Worm (Caenorhabditis elegans) whole organism, mixed stage, embryonic: ENCODE measurements around the gene R10E11.6.

Source experiments
- bed-3 ChIP-seq: fragments of 200-800 bp; sonication (Bioruptor generic); optimal IDR thresholded peaks from 3 replicates; lab custom pipeline; 2018; ENCODE audit warnings: mild to moderate bottlenecking, missing genetic modification characterization, moderate library complexity, missing compliant biosample characterization
- blmp-1 ChIP-seq: fragments of 150-350 bp; optimal IDR thresholded peaks from 2 replicates; lab custom pipeline; 2014; ENCODE audit warnings: missing biosample characterization, missing genetic modification characterization
- ceh-39 ChIP-seq: fragments of 150-350 bp; optimal IDR thresholded peaks from 2 replicates; lab custom pipeline; 2014; ENCODE audit warnings: missing biosample characterization, missing genetic modification characterization
- ceh-43 ChIP-seq: fragments of 200-800 bp; sonication (Bioruptor generic); optimal IDR thresholded peaks from 2 replicates; lab custom pipeline; 2018; ENCODE audit warnings: mild to moderate bottlenecking, missing genetic modification characterization, moderate library complexity, missing compliant biosample characterization
- ceh-83 ChIP-seq: fragments of 200-800 bp; sonication (Bioruptor generic); optimal IDR thresholded peaks from 2 replicates; lab custom pipeline; 2018; ENCODE audit warnings: mild to moderate bottlenecking, missing genetic modification characterization, missing compliant biosample characterization
- cnd-1 ChIP-seq: fragments of 200-800 bp; sonication (Bioruptor generic); optimal IDR thresholded peaks from 2 replicates; lab custom pipeline; 2018; ENCODE audit warnings: mild to moderate bottlenecking, missing genetic modification characterization, missing compliant biosample characterization
- drap-1 ChIP-seq: fragments of 200-800 bp; sonication (Bioruptor generic); optimal IDR thresholded peaks from 3 replicates; lab custom pipeline; 2018; ENCODE audit warnings: mild to moderate bottlenecking, missing genetic modification characterization, missing compliant biosample characterization
- elt-1 ChIP-seq: sonication (generic microtip); optimal IDR thresholded peaks from 2 replicates; lab custom pipeline; 2017; ENCODE audit warnings: missing genetic modification characterization, mild to moderate bottlenecking, missing compliant biosample characterization, antibody characterized with exemption, moderate library complexity, borderline replicate concordance; ENCODE audit not compliant: insufficient read depth
- elt-3 ChIP-seq: fragments of 150-350 bp; optimal IDR thresholded peaks from 2 replicates; lab custom pipeline; 2014; ENCODE audit warnings: missing biosample characterization, missing genetic modification characterization
- flh-1 ChIP-seq: fragments of 200-800 bp; sonication (Bioruptor generic); optimal IDR thresholded peaks from 2 replicates; lab custom pipeline; 2018; ENCODE audit warnings: mild to moderate bottlenecking, missing genetic modification characterization, moderate library complexity, missing compliant biosample characterization
- hlh-1 ChIP-seq: fragments of 150-350 bp; optimal IDR thresholded peaks from 2 replicates; lab custom pipeline; 2014; ENCODE audit warnings: missing biosample characterization, missing genetic modification reagents, missing genetic modification characterization
- lin-13 ChIP-seq: fragments of 150-350 bp; optimal IDR thresholded peaks from 2 replicates; lab custom pipeline; 2014; ENCODE audit warnings: missing biosample characterization, missing genetic modification characterization
- lin-32 ChIP-seq: fragments of 200-800 bp; sonication (Bioruptor generic); optimal IDR thresholded peaks from 2 replicates; lab custom pipeline; 2018; ENCODE audit warnings: mild to moderate bottlenecking, missing genetic modification characterization, missing compliant biosample characterization
- lsy-2 ChIP-seq: fragments of 150-350 bp; optimal IDR thresholded peaks from 2 replicates; lab custom pipeline; 2014; ENCODE audit warnings: missing biosample characterization, missing genetic modification characterization
- mab-5 ChIP-seq: fragments of 150-350 bp; optimal IDR thresholded peaks from 2 replicates; lab custom pipeline; 2014; ENCODE audit warnings: missing biosample characterization, missing genetic modification characterization
- mep-1 ChIP-seq: fragments of 150-350 bp; optimal IDR thresholded peaks from 2 replicates; lab custom pipeline; 2017; ENCODE audit warnings: missing biosample characterization, missing genetic modification reagents, missing genetic modification characterization, inconsistent platforms
- mls-2 ChIP-seq: sonication (generic microtip); optimal IDR thresholded peaks from 2 replicates; lab custom pipeline; 2016; ENCODE audit warnings: mild to moderate bottlenecking, missing genetic modification characterization, moderate library complexity, missing compliant biosample characterization
- nhr-12 ChIP-seq: fragments of 150-350 bp; optimal IDR thresholded peaks from 2 replicates; lab custom pipeline; 2014; ENCODE audit warnings: missing biosample characterization, missing genetic modification characterization
- nhr-2 ChIP-seq: fragments of 150-350 bp; optimal IDR thresholded peaks from 2 replicates; lab custom pipeline; 2014; ENCODE audit warnings: missing biosample characterization, missing genetic modification characterization
- nhr-237 ChIP-seq: fragments of 150-350 bp; optimal IDR thresholded peaks from 2 replicates; lab custom pipeline; 2014; ENCODE audit warnings: missing biosample characterization, missing genetic modification characterization
- nhr-28 ChIP-seq: fragments of 150-350 bp; optimal IDR thresholded peaks from 2 replicates; lab custom pipeline; 2014; ENCODE audit warnings: missing biosample characterization, missing genetic modification characterization
- sem-2 ChIP-seq: fragments of 200-800 bp; sonication (Bioruptor generic); optimal IDR thresholded peaks from 2 replicates; lab custom pipeline; 2018; ENCODE audit warnings: mild to moderate bottlenecking, missing genetic modification characterization, missing compliant biosample characterization
- snpc-4 ChIP-seq: fragments of 150-350 bp; optimal IDR thresholded peaks from 2 replicates; lab custom pipeline; 2014; ENCODE audit warnings: missing biosample characterization, missing genetic modification characterization
- sptf-1 ChIP-seq: sonication (generic microtip); optimal IDR thresholded peaks from 2 replicates; lab custom pipeline; 2017; ENCODE audit warnings: mild to moderate bottlenecking, missing genetic modification characterization, moderate library complexity, missing compliant biosample characterization
- tbx-8 ChIP-seq: fragments of 200-800 bp; sonication (Bioruptor generic); optimal IDR thresholded peaks from 2 replicates; lab custom pipeline; 2018; ENCODE audit warnings: mild to moderate bottlenecking, missing genetic modification characterization, moderate library complexity, missing compliant biosample characterization
- unc-120 ChIP-seq: sonication (generic microtip); optimal IDR thresholded peaks from 2 replicates; lab custom pipeline; 2017; ENCODE audit warnings: missing genetic modification characterization, missing compliant biosample characterization; ENCODE audit not compliant: poor library complexity, severe bottlenecking
- unc-39 ChIP-seq: fragments of 150-350 bp; optimal IDR thresholded peaks from 2 replicates; lab custom pipeline; 2014; ENCODE audit warnings: missing biosample characterization, missing genetic modification characterization
- unc-62 ChIP-seq: fragments of 150-350 bp; optimal IDR thresholded peaks from 2 replicates; lab custom pipeline; 2014; ENCODE audit warnings: missing biosample characterization, missing genetic modification reagents, missing genetic modification characterization
- zip-8 ChIP-seq: fragments of 150-350 bp; optimal IDR thresholded peaks from 2 replicates; lab custom pipeline; 2014; ENCODE audit warnings: missing biosample characterization, missing genetic modification characterization
- ztf-11 ChIP-seq: fragments of 150-350 bp; optimal IDR thresholded peaks from 2 replicates; lab custom pipeline; 2014; ENCODE audit warnings: missing biosample characterization, missing genetic modification characterization

The R10E11.6 gene

ce11 chrIII:9782483-9783081, at the start of gene R10E11.6:
Gene R10E11.6, plus strand, starts transcription at chrIII:9783006.
- TF ChIP-seq lin-13 (tag; lab: Kevin White, UChicago) = no peak
- no peak for TF ChIP-seq tbx-8 (GFP tag; lab: Kevin White, UChicago)
- TF ChIP-seq sem-2 = no peak
- no peak for TF ChIP-seq snpc-4
- TF ChIP-seq bed-3 (GFP tag; lab: Kevin White, UChicago) = no peak
- TF ChIP-seq unc-62 = no peak
- no peak for TF ChIP-seq nhr-28
- no peak for TF ChIP-seq elt-3 (tag; lab: Kevin White, UChicago)
- no peak for TF ChIP-seq nhr-12 (tag; lab: Kevin White, UChicago)
- no peak for TF ChIP-seq elt-1 (tag; lab: Kevin White, UChicago)
- no peak for TF ChIP-seq nhr-237 (tag; lab: Kevin White, UChicago)
- no peak for TF ChIP-seq blmp-1 (tag; lab: Kevin White, UChicago)
- TF ChIP-seq flh-1 (GFP tag; lab: Kevin White, UChicago) = no peak
- TF ChIP-seq sptf-1 (tag; lab: Kevin White, UChicago) = no peak
- TF ChIP-seq mab-5 = no peak
- TF ChIP-seq drap-1 = no peak
- TF ChIP-seq unc-39 (tag; lab: Kevin White, UChicago) = no peak
- TF ChIP-seq lsy-2 = no peak
- TF ChIP-seq ceh-83 (GFP tag; lab: Kevin White, UChicago) = no peak
- TF ChIP-seq nhr-2 (tag; lab: Kevin White, UChicago) = no peak
- TF ChIP-seq, all 35 proteins: peak for 0

- TF ChIP-seq tbx-8 (GFP tag; lab: Kevin White, UChicago) (no peak), hlh-1 (no peak), nhr-2 (tag; lab: Kevin White, UChicago) (no peak), ceh-83 (GFP tag; lab: Kevin White, UChicago) (no peak), elt-1 (tag; lab: Kevin White, UChicago) (no peak), unc-62 (no peak), nhr-237 (tag; lab: Kevin White, UChicago) (no peak), bed-3 (GFP tag; lab: Kevin White, UChicago) (no peak), elt-3 (tag; lab: Kevin White, UChicago) (no peak), ceh-39 (tag; lab: Kevin White, UChicago) (no peak), mep-1 (tag; lab: Kevin White, UChicago) (no peak)
Measured at ce11 chrIII:9733333-9733732, 49.5 kb upstream of the R10E11.6 start.

ce11 chrIII:9734030-9734429, 48.8 kb upstream of the R10E11.6 start:
- TF ChIP-seq mep-1 (tag; lab: Kevin White, UChicago) (no peak), unc-62 (peak; percentile 15)

ce11 chrIII:9735857-9736256, 46.9 kb upstream of the R10E11.6 start, which contains the start of gene dao-6:
Gene dao-6, minus strand, starts transcription at chrIII:9736201.
- no peak for TF ChIP-seq lin-32 (GFP tag; lab: Kevin White, UChicago)
- no peak for TF ChIP-seq unc-62
- no peak for TF ChIP-seq sem-2
- no peak for TF ChIP-seq flh-1 (GFP tag; lab: Kevin White, UChicago)
- TF ChIP-seq nhr-2 (tag; lab: Kevin White, UChicago) = no peak
- TF ChIP-seq unc-120 (tag; lab: Kevin White, UChicago) = no peak
- no peak for TF ChIP-seq bed-3 (GFP tag; lab: Kevin White, UChicago)
- no peak for TF ChIP-seq tbx-8 (GFP tag; lab: Kevin White, UChicago)

ce11 chrIII:9738954-9739353, 43.9 kb upstream of the R10E11.6 start, which contains the start of gene hlh-4:
Gene hlh-4, minus strand, starts transcription at chrIII:9739054.
- TF ChIP-seq unc-62 = no peak
- TF ChIP-seq nhr-28 = no peak
- no peak for TF ChIP-seq lsy-2
- TF ChIP-seq tbx-8 (GFP tag; lab: Kevin White, UChicago) = no peak
- no peak for TF ChIP-seq nhr-12 (tag; lab: Kevin White, UChicago)
- TF ChIP-seq mls-2 (tag; lab: Kevin White, UChicago) = no peak
- no peak for TF ChIP-seq zip-8 (tag; lab: Kevin White, UChicago)
- no peak for TF ChIP-seq nhr-2 (tag; lab: Kevin White, UChicago)
- no peak for TF ChIP-seq mep-1 (tag; lab: Kevin White, UChicago)
- TF ChIP-seq lin-32 (GFP tag; lab: Kevin White, UChicago) = no peak
- no peak for TF ChIP-seq unc-120 (tag; lab: Kevin White, UChicago)
- TF ChIP-seq cnd-1 (tag; lab: Kevin White, UChicago) = no peak
- no peak for TF ChIP-seq drap-1
- no peak for TF ChIP-seq elt-1 (tag; lab: Kevin White, UChicago)
- TF ChIP-seq flh-1 (GFP tag; lab: Kevin White, UChicago) = no peak
- TF ChIP-seq ztf-11 (tag; lab: Kevin White, UChicago) = no peak
- TF ChIP-seq elt-3 (tag; lab: Kevin White, UChicago) = no peak
- no peak for TF ChIP-seq hlh-1
- TF ChIP-seq ceh-43 (GFP tag; lab: Kevin White, UChicago) = no peak
- TF ChIP-seq mab-5 = no peak
